Fruit fly (Drosophila melanogaster): ENCODE results near the gene CG13085.

- TF ChIP-seq CG8478 (optimal IDR thresholded peaks at IDR 0.05) (no peak), pan (optimal IDR thresholded peaks at IDR 0.05) (no peak), psq (optimal IDR thresholded peaks at IDR 0.05) (no peak), Dll (optimal IDR thresholded peaks at IDR 0.05) (no peak), usp (GFP tag; optimal IDR thresholded peaks at IDR 0.05) (no peak), EcR (GFP tag; optimal IDR thresholded peaks at IDR 0.05) (no peak)
Observed at dm6 chr2L:19462898-19463297, 39.0 kb downstream of the CG13085 start.

Data from whole organism.